Fruit fly (Drosophila melanogaster) whole organism, embryonic: ENCODE data around the gene cue.

Source experiments
- Aef1 ChIP-seq: fragments of 200-800 bp; sonication (Bioruptor generic); IDR thresholded peaks from 3 replicates; pipeline ENCODE4 v1.3.6; 2022; ENCODE audit warnings: missing biosample characterization, missing genetic modification characterization
- CG12236 ChIP-seq: fragments of 200-800 bp; sonication (Bioruptor generic); optimal IDR thresholded peaks from 2 replicates; lab custom pipeline; 2016; ENCODE audit warnings: missing biosample characterization, missing genetic modification characterization
- CG12299 ChIP-seq: fragments of 200-800 bp; sonication (Bioruptor generic); optimal IDR thresholded peaks from 2 replicates; lab custom pipeline; 2018; ENCODE audit warnings: missing biosample characterization, mild to moderate bottlenecking, missing genetic modification characterization
- CG13287 ChIP-seq: fragments of 200-800 bp; sonication (Bioruptor generic); IDR thresholded peaks from 2 replicates; pipeline ENCODE4 v1.3.6; 2022; ENCODE audit warnings: missing biosample characterization, missing genetic modification characterization; ENCODE audit not compliant: partially characterized antibody
- CG13894 ChIP-seq: fragments of 200-800 bp; sonication (Bioruptor generic); optimal IDR thresholded peaks from 3 replicates; lab custom pipeline; 2018; ENCODE audit warnings: missing biosample characterization, mild to moderate bottlenecking, missing genetic modification characterization, moderate library complexity
- CG15696 ChIP-seq: fragments of 200-800 bp; sonication (Bioruptor generic); optimal IDR thresholded peaks from 2 replicates; lab custom pipeline; 2019; ENCODE audit warnings: missing biosample characterization, mild to moderate bottlenecking, missing genetic modification characterization, moderate library complexity
- CG17328 ChIP-seq: fragments of 200-800 bp; sonication (Bioruptor generic); IDR thresholded peaks from 2 replicates; pipeline ENCODE4 v1.3.6; 2022; ENCODE audit warnings: missing biosample characterization, missing genetic modification characterization
- CG17385 ChIP-seq: fragments of 200-800 bp; sonication (Bioruptor generic); optimal IDR thresholded peaks from 3 replicates; lab custom pipeline; 2018; ENCODE audit warnings: missing biosample characterization, mild to moderate bottlenecking, missing genetic modification characterization
- CG18011 ChIP-seq: fragments of 200-800 bp; sonication (Bioruptor generic); optimal IDR thresholded peaks from 2 replicates; lab custom pipeline; 2017; ENCODE audit warnings: missing biosample characterization, missing genetic modification characterization, mild to moderate bottlenecking, moderate library complexity, missing genotype
- CG2678 ChIP-seq: fragments of 200-800 bp; sonication (Bioruptor generic); optimal IDR thresholded peaks from 3 replicates; lab custom pipeline; 2019; ENCODE audit warnings: missing biosample characterization, mild to moderate bottlenecking, missing genetic modification characterization, moderate library complexity
- CG31224 ChIP-seq: fragments of 200-800 bp; sonication (Bioruptor generic); IDR thresholded peaks from 2 replicates; pipeline ENCODE4 v1.3.6; 2022; ENCODE audit warnings: missing biosample characterization, missing genetic modification characterization
- CG4328 ChIP-seq: fragments of 200-800 bp; sonication (Bioruptor generic); optimal IDR thresholded peaks from 3 replicates; lab custom pipeline; 2017; ENCODE audit warnings: missing biosample characterization, missing genetic modification reagents, missing genetic modification characterization
- CG4707 ChIP-seq: fragments of 200-800 bp; sonication (Bioruptor generic); optimal IDR thresholded peaks from 2 replicates; lab custom pipeline; 2018; ENCODE audit warnings: missing biosample characterization, mild to moderate bottlenecking, missing genetic modification characterization, moderate library complexity
- CG6654 ChIP-seq: fragments of 200-800 bp; sonication (Bioruptor generic); optimal IDR thresholded peaks from 2 replicates; lab custom pipeline; 2017; ENCODE audit warnings: missing biosample characterization, mild to moderate bottlenecking, missing genetic modification characterization
- CG6765 ChIP-seq: fragments of 200-800 bp; sonication (Bioruptor generic); optimal IDR thresholded peaks from 3 replicates; lab custom pipeline; 2017; ENCODE audit warnings: missing biosample characterization, mild to moderate bottlenecking, missing genetic modification characterization
- CHES-1-like ChIP-seq: fragments of 200-800 bp; sonication (Bioruptor generic); optimal IDR thresholded peaks from 2 replicates; lab custom pipeline; 2016; ENCODE audit warnings: missing biosample characterization, missing genetic modification characterization
- Camta ChIP-seq: fragments of 200-800 bp; sonication (Bioruptor generic); optimal IDR thresholded peaks from 2 replicates; lab custom pipeline; 2016; ENCODE audit warnings: missing biosample characterization, missing genetic modification characterization
- CkIIα-i1 ChIP-seq: fragments of 200-800 bp; sonication (Bioruptor generic); IDR thresholded peaks from 2 replicates; pipeline ENCODE4 v1.3.6; 2022; ENCODE audit warnings: missing biosample characterization, missing genetic modification characterization
- D ChIP-seq, 2 experiments: fragments of 200-800 bp in 1 of 2; fragments of >200 bp in 1 of 2; sonication (Bioruptor generic) in 1 of 2; optimal IDR thresholded peaks; 2 replicates in 1 of 2; 3 replicates in 1 of 2; lab custom pipeline; 2017; ENCODE audit warnings: mild to moderate bottlenecking in 1 of 2, missing biosample characterization in 1 of 2, missing genetic modification characterization in 1 of 2, missing genetic modification reagents in 1 of 2
- Dbx ChIP-seq: fragments of 200-800 bp; sonication (Bioruptor generic); IDR thresholded peaks from 3 replicates; pipeline ENCODE4 v1.3.6; 2022; ENCODE audit warnings: missing biosample characterization, missing genetic modification characterization
- Dip2 ChIP-seq: fragments of 200-800 bp; sonication (Bioruptor generic); IDR thresholded peaks from 2 replicates; pipeline ENCODE4 v1.3.6; 2022; ENCODE audit warnings: missing biosample characterization, missing genetic modification characterization
- Drgx ChIP-seq: fragments of 200-800 bp; sonication (Bioruptor generic); IDR thresholded peaks from 2 replicates; pipeline ENCODE4 v1.3.6; 2022; ENCODE audit warnings: missing biosample characterization, missing genetic modification characterization
- Fer3 ChIP-seq: fragments of 200-800 bp; sonication (Bioruptor generic); optimal IDR thresholded peaks from 2 replicates; lab custom pipeline; 2018; ENCODE audit warnings: missing biosample characterization, mild to moderate bottlenecking, missing genetic modification characterization, moderate library complexity
- Hsf ChIP-seq: fragments of 200-800 bp; sonication (Bioruptor generic); optimal IDR thresholded peaks from 3 replicates; lab custom pipeline; 2016; ENCODE audit warnings: missing biosample characterization, missing genetic modification characterization
- Lpt ChIP-seq: fragments of >200 bp; optimal IDR thresholded peaks from 2 replicates; lab custom pipeline; 2018; ENCODE audit warnings: missing biosample characterization, missing genetic modification characterization
- Max ChIP-seq: fragments of 200-800 bp; sonication (Bioruptor generic); optimal IDR thresholded peaks from 2 replicates; lab custom pipeline; 2016; ENCODE audit warnings: missing biosample characterization, mild to moderate bottlenecking, missing genetic modification characterization
- NK7.1 ChIP-seq: fragments of 200-800 bp; sonication (Bioruptor generic); optimal IDR thresholded peaks from 3 replicates; lab custom pipeline; 2016; ENCODE audit warnings: missing biosample characterization, missing genetic modification characterization
- Rfx ChIP-seq: fragments of 200-800 bp; sonication (Bioruptor generic); IDR thresholded peaks from 2 replicates; pipeline ENCODE4 v1.3.6; 2022; ENCODE audit warnings: missing biosample characterization, missing genetic modification characterization
- Scr ChIP-seq: fragments of 200-800 bp; sonication (Bioruptor generic); IDR thresholded peaks from 2 replicates; pipeline ENCODE4 v1.3.6; 2022; ENCODE audit warnings: missing biosample characterization, missing genetic modification characterization; ENCODE audit not compliant: partially characterized antibody
- Sry-δ ChIP-seq: fragments of 200-800 bp; sonication (Bioruptor generic); optimal IDR thresholded peaks from 2 replicates; lab custom pipeline; 2016; ENCODE audit warnings: missing biosample characterization, missing genetic modification characterization
- Trl ChIP-seq, 3 experiments: fragments of >200 bp in 2 of 3; fragments of 200-800 bp in 1 of 3; sonication (Bioruptor generic) in 1 of 3; optimal IDR thresholded peaks; 2 replicates in 1 of 3; 3 replicates in 2 of 3; lab custom pipeline; 2016 to 2017; ENCODE audit warnings: missing biosample characterization in 1 of 3, missing genetic modification characterization in 1 of 3
- aop ChIP-seq: fragments of 200-800 bp; sonication (Bioruptor generic); IDR thresholded peaks from 2 replicates; pipeline ENCODE4 v1.3.6; 2022; ENCODE audit warnings: missing biosample characterization, missing genetic modification characterization
- bbx ChIP-seq: fragments of 200-800 bp; sonication (Bioruptor generic); IDR thresholded peaks from 2 replicates; pipeline ENCODE4 v1.3.6; 2022; ENCODE audit warnings: missing biosample characterization, missing genetic modification characterization; ENCODE audit not compliant: partially characterized antibody
- btn ChIP-seq: fragments of 200-800 bp; sonication (Bioruptor generic); optimal IDR thresholded peaks from 2 replicates; lab custom pipeline; 2016; ENCODE audit warnings: missing biosample characterization, missing genetic modification characterization
- cas ChIP-seq: fragments of 200-800 bp; sonication (Bioruptor generic); IDR thresholded peaks from 2 replicates; pipeline ENCODE4 v1.3.6; 2022; ENCODE audit warnings: missing biosample characterization, missing genetic modification characterization
- cwo ChIP-seq: fragments of 200-800 bp; sonication (Bioruptor generic); optimal IDR thresholded peaks from 3 replicates; lab custom pipeline; 2017; ENCODE audit warnings: missing biosample characterization, missing genetic modification characterization, mild to moderate bottlenecking, moderate library complexity, missing genetic modification reagents
- dan ChIP-seq: fragments of 200-800 bp; sonication (Bioruptor generic); IDR thresholded peaks from 2 replicates; pipeline ENCODE4 v1.3.6; 2022; ENCODE audit warnings: missing biosample characterization, missing genetic modification characterization
- danr ChIP-seq: fragments of 200-800 bp; sonication (Bioruptor generic); IDR thresholded peaks from 2 replicates; pipeline ENCODE4 v1.3.6; 2022; ENCODE audit warnings: missing biosample characterization, missing genetic modification characterization
- gem ChIP-seq: fragments of 200-800 bp; sonication (Bioruptor generic); optimal IDR thresholded peaks from 2 replicates; lab custom pipeline; 2019; ENCODE audit warnings: missing biosample characterization, mild to moderate bottlenecking, missing genetic modification characterization, moderate library complexity
- gfzf ChIP-seq: fragments of 200-800 bp; sonication (Bioruptor generic); optimal IDR thresholded peaks from 2 replicates; lab custom pipeline; 2016; ENCODE audit warnings: missing biosample characterization, mild to moderate bottlenecking, missing genetic modification characterization, moderate library complexity
- grn ChIP-seq: fragments of 200-800 bp; sonication (Bioruptor generic); optimal IDR thresholded peaks from 3 replicates; lab custom pipeline; 2017; ENCODE audit warnings: missing biosample characterization, missing genetic modification characterization
- hth ChIP-seq: fragments of >200 bp; optimal IDR thresholded peaks from 2 replicates; lab custom pipeline; 2017; ENCODE audit warnings: inconsistent platforms
- insv ChIP-seq, 2 experiments: fragments of 200-800 bp; sonication (Bioruptor generic); optimal IDR thresholded peaks; 3 replicates each; lab custom pipeline; 2016 to 2018; ENCODE audit warnings: missing biosample characterization in 2 of 2, missing genetic modification characterization in 2 of 2
- kah ChIP-seq: fragments of 200-800 bp; sonication (Bioruptor generic); optimal IDR thresholded peaks from 2 replicates; lab custom pipeline; 2018; ENCODE audit warnings: missing biosample characterization, mild to moderate bottlenecking, missing genetic modification characterization
- knrl ChIP-seq: fragments of 200-800 bp; sonication (Bioruptor generic); IDR thresholded peaks from 3 replicates; pipeline ENCODE4 v1.3.6; 2022; ENCODE audit warnings: missing biosample characterization, missing genetic modification characterization; ENCODE audit not compliant: partially characterized antibody
- lmd ChIP-seq: fragments of 200-800 bp; sonication (Bioruptor generic); IDR thresholded peaks from 2 replicates; pipeline ENCODE4 v1.3.6; 2022; ENCODE audit warnings: missing biosample characterization, missing genetic modification characterization
- mirr ChIP-seq: fragments of 200-800 bp; sonication (Bioruptor generic); optimal IDR thresholded peaks from 3 replicates; lab custom pipeline; 2018; ENCODE audit warnings: missing biosample characterization, mild to moderate bottlenecking, missing genetic modification characterization
- nau ChIP-seq: fragments of 200-800 bp; sonication (Bioruptor generic); optimal IDR thresholded peaks from 3 replicates; lab custom pipeline; 2017; ENCODE audit warnings: missing biosample characterization, mild to moderate bottlenecking, missing genetic modification characterization, missing genetic modification reagents
- sisA ChIP-seq: fragments of 200-800 bp; sonication (Bioruptor generic); IDR thresholded peaks from 2 replicates; pipeline ENCODE4 v1.3.6; 2022; ENCODE audit warnings: missing biosample characterization, missing genetic modification characterization

The cue gene

dm6 chr3L:1548345-1548970 lies 31.4 kb upstream of the cue start (continued):
- TF ChIP-seq CG12299 (tag; lab: Kevin White, UChicago) (peak; percentile 12), CG4328 (GFP tag; lab: Kevin White, UChicago) (peak; percentile 25), CG31224 (GFP tag; lab: Robert Waterston, UW) (0 out of 2 replicates have a peak, but pooled peaks have one; percentile 35), CG17385 (GFP tag; lab: Kevin White, UChicago) (peak; percentile 70), btn (GFP tag; lab: Kevin White, UChicago) (no peak), cas (no peak), CHES-1-like (GFP tag; lab: Kevin White, UChicago) (no peak), CG12236 (GFP tag; lab: Kevin White, UChicago) (no peak), dan (GFP tag; lab: Robert Waterston, UW) (no peak), Sry-δ (no peak), mirr (GFP tag; lab: Kevin White, UChicago) (peak; percentile 46), CG13894 (tag; lab: Kevin White, UChicago) (peak; percentile 40), CG15696 (tag; lab: Kevin White, UChicago) (peak; percentile 23), insv (GFP tag; optimal IDR thresholded peaks at IDR 0.05; lab: Kevin White, UChicago) (no peak), gem (tag; lab: Kevin White, UChicago) (peak; percentile 81), gfzf (no peak), Dbx (peak; percentile 43; the same call in 1 of the 3 replicates), Camta (no peak), CG2678 (tag; lab: Kevin White, UChicago) (peak; percentile 84), CG6765 (peak; percentile 41), CG18011 (no peak), Rfx (GFP tag; lab: Robert Waterston, UW) (peak; percentile 54; the same call in 1 of the 2 replicates), Trl (optimal IDR thresholded peaks at IDR 0.05; lab: Kevin White, UChicago) (no peak), Trl (GFP tag; optimal IDR thresholded peaks at IDR 0.05; lab: Kevin White, UChicago) (peak; percentile 9), Dip2 (GFP tag; lab: Robert Waterston, UW) (no peak), CG4707 (GFP tag; lab: Kevin White, UChicago) (no peak), Scr (GFP tag; lab: Robert Waterston, UW) (no peak), bbx (GFP tag; lab: Robert Waterston, UW) (no peak), danr (GFP tag; lab: Robert Waterston, UW) (0 out of 2 replicates have a peak, but pooled peaks have one; percentile 11), cwo (no peak), sisA (GFP tag; lab: Robert Waterston, UW) (no peak), knrl (GFP tag; lab: Robert Waterston, UW) (no peak), CkIIα-i1 (no peak), Max (peak; percentile 7), NK7.1 (GFP tag; lab: Kevin White, UChicago) (no peak), kah (GFP tag; lab: Kevin White, UChicago) (no peak), Drgx (GFP tag; lab: Robert Waterston, UW) (no peak), nau (GFP tag; lab: Kevin White, UChicago) (no peak), Hsf (GFP tag; lab: Kevin White, UChicago) (peak; percentile 59), CG13287 (no peak), Fer3 (tag; lab: Kevin White, UChicago) (peak; percentile 65), Aef1 (GFP tag; lab: Robert Waterston, UW) (peak; percentile 30; the same call in 1 of the 3 replicates), hth (lab: Kevin White, UChicago) (no peak), CG17328 (peak; percentile 55), lmd (GFP tag; lab: Robert Waterston, UW) (peak; percentile 59; the same call in 1 of the 2 replicates), CG6654 (peak; percentile 3), grn (GFP tag; lab: Kevin White, UChicago) (peak; percentile 68), aop (GFP tag; lab: Robert Waterston, UW) (no peak), Lpt (GFP tag; lab: Kevin White, UChicago) (no peak), D (optimal IDR thresholded peaks at IDR 0.05; lab: Kevin White, UChicago) (no peak), D (GFP tag; optimal IDR thresholded peaks at IDR 0.05; lab: Kevin White, UChicago) (no peak)
